Worm (Caenorhabditis elegans) whole organism, young adult: ENCODE data around the gene E02C12.6.
A peak's percentile ranks its signal among the peaks of the same experiment; 100 is the strongest.

Experiments
- B0261.1 ChIP-seq: sonication (generic microtip); optimal IDR thresholded peaks from 2 replicates; lab custom pipeline; 2016; ENCODE audit warnings: mild to moderate bottlenecking, missing genetic modification characterization, moderate library complexity, missing compliant biosample characterization
- B0336.3 ChIP-seq: fragments of 200-800 bp; sonication (Bioruptor generic); IDR thresholded peaks from 2 replicates; pipeline ENCODE4 v1.3.6; 2022; ENCODE audit warnings: missing genetic modification characterization, missing compliant biosample characterization
- D2030.7 ChIP-seq: fragments of 200-800 bp; sonication (Bioruptor generic); IDR thresholded peaks from 2 replicates; pipeline ENCODE4 v1.3.6; 2022; ENCODE audit warnings: missing genetic modification reagents, missing genetic modification characterization, missing compliant biosample characterization
- F22D6.2 ChIP-seq: sonication (generic microtip); optimal IDR thresholded peaks from 2 replicates; lab custom pipeline; 2016; ENCODE audit warnings: mild to moderate bottlenecking, missing genetic modification characterization, missing compliant biosample characterization
- F33H1.4 ChIP-seq: fragments of 200-800 bp; sonication (Bioruptor generic); IDR thresholded peaks from 2 replicates; pipeline ENCODE4 v1.3.6; 2022; ENCODE audit warnings: missing genetic modification reagents, missing genetic modification characterization, missing compliant biosample characterization
- F37B4.10 ChIP-seq: fragments of 200-800 bp; sonication (Bioruptor generic); IDR thresholded peaks from 2 replicates; pipeline ENCODE4 v1.3.6; 2022; ENCODE audit warnings: missing genetic modification characterization, missing compliant biosample characterization
- F39B2.1 ChIP-seq: fragments of 200-800 bp; sonication (Bioruptor generic); IDR thresholded peaks from 2 replicates; pipeline ENCODE4 v1.3.6; 2022; ENCODE audit warnings: missing genetic modification reagents, missing genetic modification characterization, missing compliant biosample characterization
- F52B5.7 ChIP-seq: sonication (generic microtip); optimal IDR thresholded peaks from 2 replicates; lab custom pipeline; 2016; ENCODE audit warnings: mild to moderate bottlenecking, missing genetic modification characterization, missing compliant biosample characterization
- Y53F4B.3 ChIP-seq: fragments of 200-800 bp; sonication (Bioruptor generic); IDR thresholded peaks from 2 replicates; pipeline ENCODE4 v1.3.6; 2022; ENCODE audit warnings: missing genetic modification reagents, missing genetic modification characterization, missing compliant biosample characterization
- ama-1 ChIP-seq, 3 experiments: fragments of 150-350 bp in 1 of 3; sonication (generic microtip) in 2 of 3; optimal IDR thresholded peaks; 2 replicates each; lab custom pipeline; 2014 to 2018; ENCODE audit warnings: missing biosample characterization in 2 of 3, missing genetic modification characterization in 2 of 3, missing genetic modification reagents in 2 of 3
- athp-1 ChIP-seq: sonication (generic microtip); optimal IDR thresholded peaks from 2 replicates; lab custom pipeline; 2017; ENCODE audit warnings: mild to moderate bottlenecking, missing genetic modification characterization, missing compliant biosample characterization
- attf-5 ChIP-seq: fragments of 200-800 bp; sonication (Bioruptor generic); optimal IDR thresholded peaks from 2 replicates; lab custom pipeline; 2018; ENCODE audit warnings: mild to moderate bottlenecking, missing genetic modification characterization, missing compliant biosample characterization
- ceh-27 ChIP-seq: fragments of 200-800 bp; sonication (Bioruptor generic); optimal IDR thresholded peaks from 2 replicates; lab custom pipeline; 2018; ENCODE audit warnings: mild to moderate bottlenecking, missing genetic modification characterization, moderate library complexity, missing compliant biosample characterization
- ceh-58 ChIP-seq: fragments of 200-800 bp; sonication (Bioruptor generic); IDR thresholded peaks from 2 replicates; pipeline ENCODE4 v1.3.6; 2022; ENCODE audit warnings: missing genetic modification characterization, missing compliant biosample characterization
- dpff-1 ChIP-seq: sonication (generic microtip); optimal IDR thresholded peaks from 2 replicates; lab custom pipeline; 2017; ENCODE audit warnings: mild to moderate bottlenecking, missing genetic modification characterization, missing compliant biosample characterization
- dpl-1 ChIP-seq: fragments of 150-350 bp; optimal IDR thresholded peaks from 2 replicates; lab custom pipeline; 2014; ENCODE audit warnings: missing biosample characterization, missing genetic modification reagents, missing genetic modification characterization
- efl-1 ChIP-seq: fragments of 150-350 bp; optimal IDR thresholded peaks from 2 replicates; lab custom pipeline; 2014; ENCODE audit warnings: missing biosample characterization, missing genetic modification reagents, missing genetic modification characterization
- egl-18 ChIP-seq: fragments of 200-800 bp; sonication (Bioruptor generic); IDR thresholded peaks from 2 replicates; pipeline ENCODE4 v1.3.6; 2022; ENCODE audit warnings: missing genetic modification reagents, missing genetic modification characterization, missing compliant biosample characterization
- ekl-4 ChIP-seq: fragments of 200-800 bp; sonication (Bioruptor generic); IDR thresholded peaks from 2 replicates; pipeline ENCODE4 v1.3.6; 2022; ENCODE audit warnings: missing genetic modification reagents, missing genetic modification characterization, missing compliant biosample characterization
- fkh-3 ChIP-seq: sonication (generic microtip); optimal IDR thresholded peaks from 2 replicates; lab custom pipeline; 2016; ENCODE audit warnings: mild to moderate bottlenecking, missing genetic modification characterization, missing compliant biosample characterization
- hmg-1.2 ChIP-seq: fragments of 200-800 bp; sonication (Bioruptor generic); IDR thresholded peaks from 2 replicates; pipeline ENCODE4 v1.3.6; 2022; ENCODE audit warnings: missing genetic modification reagents, missing genetic modification characterization, missing compliant biosample characterization
- hsf-1 ChIP-seq: fragments of 200-800 bp; sonication (Bioruptor generic); IDR thresholded peaks from 2 replicates; pipeline ENCODE4 v1.3.6; 2022; ENCODE audit warnings: missing genetic modification reagents, missing genetic modification characterization, missing compliant biosample characterization
- let-607 ChIP-seq, 2 experiments: fragments of 200-800 bp in 1 of 2; sonication (Bioruptor generic) in 1 of 2; sonication (generic microtip) in 1 of 2; optimal IDR thresholded peaks; 2 replicates each; lab custom pipeline; 2016 to 2018; ENCODE audit warnings: mild to moderate bottlenecking in 2 of 2, missing compliant biosample characterization in 2 of 2, missing genetic modification characterization in 2 of 2, moderate library complexity in 2 of 2, missing genotype in 1 of 2
- lin-54 ChIP-seq: fragments of 200-800 bp; sonication (Bioruptor generic); optimal IDR thresholded peaks from 2 replicates; lab custom pipeline; 2018; ENCODE audit warnings: mild to moderate bottlenecking, missing genetic modification characterization, missing compliant biosample characterization
- lir-1 ChIP-seq: fragments of 200-800 bp; sonication (Bioruptor generic); conservative IDR thresholded peaks from 2 replicates; pipeline ENCODE4 v1.3.6; 2022; ENCODE audit warnings: missing genetic modification reagents, missing genetic modification characterization, missing compliant biosample characterization
- lsl-1 ChIP-seq: fragments of 200-800 bp; sonication (Bioruptor generic); optimal IDR thresholded peaks from 2 replicates; lab custom pipeline; 2018; ENCODE audit warnings: mild to moderate bottlenecking, missing genetic modification characterization, moderate library complexity, missing compliant biosample characterization
- lsy-27 ChIP-seq: sonication (generic microtip); optimal IDR thresholded peaks from 2 replicates; lab custom pipeline; 2017; ENCODE audit warnings: missing genetic modification characterization, mild to moderate bottlenecking, missing compliant biosample characterization, antibody characterized with exemption, missing genotype, borderline replicate concordance; ENCODE audit not compliant: insufficient read depth
- madf-6 ChIP-seq: fragments of 200-800 bp; sonication (Bioruptor generic); IDR thresholded peaks from 2 replicates; pipeline ENCODE4 v1.3.6; 2022; ENCODE audit warnings: missing genetic modification reagents, missing genetic modification characterization, missing compliant biosample characterization
- madf-8 ChIP-seq: fragments of 200-800 bp; sonication (Bioruptor generic); conservative IDR thresholded peaks from 2 replicates; pipeline ENCODE4 v1.3.6; 2022; ENCODE audit warnings: missing genetic modification reagents, missing genetic modification characterization, missing compliant biosample characterization
- mes-4 ChIP-seq: sonication (generic microtip); optimal IDR thresholded peaks from 2 replicates; lab custom pipeline; 2016; ENCODE audit warnings: missing genotype, missing genetic modification characterization, missing compliant biosample characterization
- mxl-1 ChIP-seq: sonication (generic microtip); optimal IDR thresholded peaks from 2 replicates; lab custom pipeline; 2016; ENCODE audit warnings: missing genetic modification characterization, missing compliant biosample characterization
- nhr-80 ChIP-seq: sonication (generic microtip); optimal IDR thresholded peaks from 2 replicates; lab custom pipeline; 2016; ENCODE audit warnings: missing genetic modification characterization, missing compliant biosample characterization
- rcor-1 ChIP-seq: fragments of 200-800 bp; sonication (Bioruptor generic); IDR thresholded peaks from 2 replicates; pipeline ENCODE4 v1.3.6; 2022; ENCODE audit warnings: missing genetic modification reagents, missing genetic modification characterization, missing compliant biosample characterization
- rec-8 ChIP-seq, 2 experiments: sonication (generic microtip); optimal IDR thresholded peaks; 2 replicates each; lab custom pipeline; 2016; ENCODE audit warnings: mild to moderate bottlenecking in 2 of 2, missing genetic modification characterization in 2 of 2, missing genetic modification reagents in 2 of 2, missing genotype in 2 of 2, missing biosample characterization in 1 of 2, missing compliant biosample characterization in 1 of 2, moderate library complexity in 1 of 2
- somi-1 ChIP-seq: fragments of 200-800 bp; sonication (Bioruptor generic); optimal IDR thresholded peaks from 2 replicates; lab custom pipeline; 2018; ENCODE audit warnings: mild to moderate bottlenecking, missing genetic modification characterization, missing compliant biosample characterization
- tbx-9 ChIP-seq: sonication (generic microtip); optimal IDR thresholded peaks from 2 replicates; lab custom pipeline; 2016; ENCODE audit warnings: borderline replicate concordance, missing genetic modification characterization, inconsistent platforms, missing compliant biosample characterization
- xnd-1 ChIP-seq: sonication (generic microtip); optimal IDR thresholded peaks from 2 replicates; lab custom pipeline; 2016; ENCODE audit warnings: missing genotype, missing genetic modification reagents, missing genetic modification characterization, missing compliant biosample characterization
- zfh-2 ChIP-seq: fragments of 200-800 bp; sonication (Bioruptor generic); conservative IDR thresholded peaks from 2 replicates; pipeline ENCODE4 v1.3.6; 2022; ENCODE audit warnings: missing genetic modification reagents, missing genetic modification characterization, missing compliant biosample characterization
- ztf-18 ChIP-seq: sonication (generic microtip); optimal IDR thresholded peaks from 2 replicates; lab custom pipeline; 2016; ENCODE audit warnings: missing genotype, mild to moderate bottlenecking, missing genetic modification characterization, missing compliant biosample characterization
- ztf-6 ChIP-seq: fragments of 200-800 bp; sonication (Bioruptor generic); IDR thresholded peaks from 2 replicates; pipeline ENCODE4 v1.3.6; 2022; ENCODE audit warnings: missing genetic modification reagents, missing genetic modification characterization, missing compliant biosample characterization

The E02C12.6 gene

DNA sequence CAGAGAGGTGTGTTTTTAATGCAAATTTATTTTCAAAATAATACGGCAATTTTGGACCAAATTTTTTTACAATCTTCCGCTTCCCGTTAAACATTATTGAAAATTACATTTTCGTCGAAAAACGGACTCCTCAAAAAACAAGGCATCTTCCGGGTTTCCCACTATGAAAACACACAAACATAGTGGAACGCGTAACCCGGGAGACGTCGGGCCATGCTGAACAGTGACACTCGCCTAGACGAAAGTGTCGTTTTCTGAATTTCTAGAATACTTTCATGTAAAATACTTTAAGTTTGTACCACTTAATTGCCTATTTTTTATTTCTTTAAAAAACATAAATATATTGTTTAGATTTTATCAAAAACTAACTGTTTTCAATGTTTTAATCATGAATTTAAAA is 21.1 kb upstream of the E02C12.6 start (continued):
- TF ChIP-seq ama-1 (optimal IDR thresholded peaks at IDR 0.05; lab: Kevin White, UChicago) (no peak), ama-1 (GFP tag; optimal IDR thresholded peaks at IDR 0.05; lab: Kevin White, UChicago) (no peak), hmg-1.2 (GFP tag; lab: Robert Waterston, UW) (peak; percentile 83), lsy-27 (tag; lab: Kevin White, UChicago) (no peak), B0336.3 (GFP tag; lab: Robert Waterston, UW) (no peak)
- TF ChIP-seq, all 124 proteins: peak for 3

DNA sequence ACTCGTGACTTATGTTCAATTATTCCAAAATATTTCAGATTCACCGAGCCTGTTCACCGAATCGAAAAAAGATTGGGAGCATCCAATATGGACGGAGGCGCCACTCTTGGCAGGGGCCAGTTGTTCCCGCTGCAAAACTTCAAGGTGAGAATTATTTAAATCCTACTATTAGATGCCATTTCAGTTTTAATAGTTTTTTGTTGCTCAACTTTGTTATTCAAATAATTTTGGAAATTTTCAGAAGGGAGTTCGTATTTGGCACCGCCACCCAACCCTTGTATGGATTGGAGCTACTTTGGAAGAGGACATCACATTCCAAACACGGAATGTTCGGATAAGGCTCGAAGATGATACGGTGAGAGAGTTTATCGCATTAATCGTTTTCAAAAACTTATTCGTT is 15.3 kb upstream of the E02C12.6 start, which contains the start of gene hum-2:
hum-2 (plus strand) TSS at position 33 of the 400 bp plus-strand sequence.
- TF ChIP-seq ceh-58 (GFP tag; lab: Robert Waterston, UW) (no peak), tbx-9 (tag; lab: Kevin White, UChicago) (no peak), fkh-3 (tag; lab: Kevin White, UChicago) (no peak), somi-1 (GFP tag; lab: Kevin White, UChicago) (no peak), Y53F4B.3 (GFP tag; lab: Robert Waterston, UW) (no peak), rcor-1 (GFP tag; lab: Robert Waterston, UW) (no peak), F39B2.1 (GFP tag; lab: Robert Waterston, UW) (no peak), mes-4 (tag; lab: Kevin White, UChicago) (no peak), ztf-18 (tag; lab: Kevin White, UChicago) (no peak), D2030.7 (no peak), rec-8 (tag; optimal IDR thresholded peaks at IDR 0.05; lab: Kevin White, UChicago) (no peak), ama-1 (optimal IDR thresholded peaks at IDR 0.05; lab: Kevin White, UChicago) (no peak), ama-1 (GFP tag; optimal IDR thresholded peaks at IDR 0.05; lab: Kevin White, UChicago) (no peak), madf-8 (GFP tag; lab: Robert Waterston, UW) (no peak), hmg-1.2 (GFP tag; lab: Robert Waterston, UW) (no peak), F37B4.10 (GFP tag; lab: Robert Waterston, UW) (no peak), zfh-2 (GFP tag; lab: Robert Waterston, UW) (no peak), ceh-27 (GFP tag; lab: Kevin White, UChicago) (no peak), attf-5 (no peak)

DNA sequence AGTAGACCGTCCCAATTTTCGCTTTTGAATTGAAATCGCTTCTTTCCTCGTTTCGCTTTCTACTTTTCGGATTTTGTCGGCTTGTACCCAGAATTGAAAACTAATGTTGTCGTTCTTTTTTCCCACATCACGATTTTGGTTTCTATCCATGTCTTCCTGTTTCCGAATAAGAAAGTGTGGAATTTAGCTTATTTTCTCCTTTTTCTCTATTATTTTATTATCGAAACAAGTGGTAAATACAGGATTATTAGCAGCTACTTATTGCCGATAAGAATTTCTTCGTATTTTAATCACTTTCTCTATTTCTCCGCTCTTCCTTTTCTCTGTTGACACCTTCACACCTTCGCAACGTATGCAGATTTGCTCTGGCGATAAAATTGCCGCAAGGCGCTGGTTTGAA is 14.1 kb upstream of the E02C12.6 start:
- TF ChIP-seq F52B5.7 (tag; lab: Kevin White, UChicago), result no peak
- TF ChIP-seq ztf-6 (GFP tag; lab: Robert Waterston, UW), result no peak
- TF ChIP-seq mxl-1 (tag; lab: Kevin White, UChicago), result no peak
- TF ChIP-seq let-607 (tag; optimal IDR thresholded peaks at IDR 0.05; lab: Kevin White, UChicago), result no peak
- TF ChIP-seq nhr-80 (tag; lab: Kevin White, UChicago), result no peak
- no peak for TF ChIP-seq B0261.1 (tag; lab: Kevin White, UChicago)
- no peak for TF ChIP-seq Y53F4B.3 (GFP tag; lab: Robert Waterston, UW)
- TF ChIP-seq ekl-4 (GFP tag; lab: Robert Waterston, UW), result no peak
- TF ChIP-seq egl-18 (GFP tag; lab: Robert Waterston, UW), result no peak

- TF ChIP-seq xnd-1, result peak; percentile 55
- TF ChIP-seq lir-1 (GFP tag; lab: Robert Waterston, UW), result no peak
- no peak for TF ChIP-seq tbx-9 (tag; lab: Kevin White, UChicago)
- TF ChIP-seq madf-8 (GFP tag; lab: Robert Waterston, UW), result peak; percentile 52; the same call in 1 of the 2 replicates
- peak; percentile 50 for TF ChIP-seq ztf-18 (tag; lab: Kevin White, UChicago)
- TF ChIP-seq efl-1, result peak; percentile 79
- TF ChIP-seq fkh-3 (tag; lab: Kevin White, UChicago), result no peak
- peak; percentile 60 for TF ChIP-seq lsl-1
- peak; percentile 77 for TF ChIP-seq F33H1.4 (GFP tag; lab: Robert Waterston, UW)
- no peak for TF ChIP-seq lin-54 (GFP tag; lab: Kevin White, UChicago)
- no peak for TF ChIP-seq F22D6.2 (tag; lab: Kevin White, UChicago)
- 0 out of 2 replicates have a peak, but pooled peaks have one; percentile 59 for TF ChIP-seq hsf-1 (GFP tag; lab: Robert Waterston, UW)
- TF ChIP-seq madf-6, result peak; percentile 76
- no peak for TF ChIP-seq F52B5.7 (tag; lab: Kevin White, UChicago)
- no peak for TF ChIP-seq ama-1 (optimal IDR thresholded peaks at IDR 0.05; lab: Kevin White, UChicago)
- no peak for TF ChIP-seq ama-1 (GFP tag; optimal IDR thresholded peaks at IDR 0.05; lab: Kevin White, UChicago)
- TF ChIP-seq dpff-1 (tag; lab: Kevin White, UChicago), result no peak
- TF ChIP-seq D2030.7, result peak; percentile 27; the same call in 1 of the 2 replicates
- TF ChIP-seq athp-1 (tag; lab: Kevin White, UChicago), result no peak
- TF ChIP-seq dpl-1 (GFP tag; lab: Kevin White, UChicago), result peak; percentile 25
Measured at ce11 chrV:9384359-9384758, 13.5 kb upstream of the E02C12.6 start.
